Worm (Caenorhabditis elegans): ENCODE measurements around the gene srz-25.

- TF ChIP-seq tra-4 (tag; optimal IDR thresholded peaks at IDR 0.05) (no peak), B0310.2 (tag; optimal IDR thresholded peaks at IDR 0.05) (no peak), hmbx-1 (tag; optimal IDR thresholded peaks at IDR 0.05) (no peak)
Measured at ce11 chrV:17500055-17500454, 40.3 kb upstream of the srz-25 start.
